Worm (Caenorhabditis elegans): ENCODE measurements around the gene srh-83.

DNA sequence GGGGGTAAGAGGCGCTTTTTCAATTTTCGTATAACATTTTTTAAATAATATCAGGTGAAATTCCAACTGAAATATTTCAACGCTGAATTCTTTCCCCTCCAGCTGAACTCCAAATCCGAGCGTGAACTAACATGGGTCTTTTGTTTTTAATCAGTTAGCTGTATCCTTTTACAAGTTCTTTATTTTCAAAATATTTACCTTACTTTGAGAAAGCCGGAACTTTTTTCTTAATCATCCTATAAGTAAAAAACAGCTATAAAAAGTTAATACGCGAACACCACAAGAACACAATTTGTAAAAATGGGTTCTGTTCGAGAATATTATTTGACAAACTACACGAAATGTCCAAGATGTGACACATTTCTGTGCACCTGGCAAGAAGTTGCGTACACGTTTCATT lies at the start of gene srh-83:
- no peak for TF ChIP-seq nfyb-1 (GFP tag; IDR thresholded peaks at IDR 0.05)
- no peak for TF ChIP-seq repo-1 (tag; optimal IDR thresholded peaks at IDR 0.05)
- TF ChIP-seq unc-62 (GFP tag; optimal IDR thresholded peaks at IDR 0.05), result no peak
- no peak for TF ChIP-seq F52B5.7 (tag; optimal IDR thresholded peaks at IDR 0.05)

Data from whole organism, young adult.